Fruit fly (Drosophila melanogaster) whole organism, pupa: ENCODE results near the gene MTF-1.

Experiments
- CG10348 ChIP-seq: fragments of 200-800 bp; sonication (Bioruptor generic); IDR thresholded peaks from 2 replicates; pipeline ENCODE4 v1.3.6; 2022; ENCODE audit warnings: missing biosample characterization, missing genetic modification characterization
- CG14655 ChIP-seq: fragments of 200-800 bp; sonication (Bioruptor generic); optimal IDR thresholded peaks from 3 replicates; lab custom pipeline; 2017; ENCODE audit warnings: mild to moderate bottlenecking, missing biosample characterization, missing genetic modification reagents, missing genetic modification characterization
- CG15710 ChIP-seq: fragments of 200-800 bp; sonication (Bioruptor generic); optimal IDR thresholded peaks from 2 replicates; lab custom pipeline; 2018; ENCODE audit warnings: missing biosample characterization, mild to moderate bottlenecking, missing genetic modification characterization, moderate library complexity
- CG4496 ChIP-seq: fragments of 200-800 bp; sonication (Bioruptor generic); IDR thresholded peaks from 3 replicates; pipeline ENCODE4 v1.3.6; 2022; ENCODE audit warnings: missing biosample characterization, missing genetic modification characterization
- CG8301 ChIP-seq: fragments of 200-800 bp; sonication (Bioruptor generic); optimal IDR thresholded peaks from 2 replicates; lab custom pipeline; 2018; ENCODE audit warnings: missing biosample characterization, mild to moderate bottlenecking, missing genetic modification characterization
- D1 ChIP-seq: fragments of 200-800 bp; sonication (Bioruptor generic); optimal IDR thresholded peaks from 2 replicates; lab custom pipeline; 2018; ENCODE audit warnings: missing biosample characterization, mild to moderate bottlenecking, missing genetic modification characterization, moderate library complexity
- EcR ChIP-seq: fragments of 200-800 bp; sonication (Bioruptor generic); optimal IDR thresholded peaks from 3 replicates; lab custom pipeline; 2019; ENCODE audit warnings: missing biosample characterization, missing genetic modification characterization, mild to moderate bottlenecking, moderate library complexity, missing genetic modification reagents

DNA sequence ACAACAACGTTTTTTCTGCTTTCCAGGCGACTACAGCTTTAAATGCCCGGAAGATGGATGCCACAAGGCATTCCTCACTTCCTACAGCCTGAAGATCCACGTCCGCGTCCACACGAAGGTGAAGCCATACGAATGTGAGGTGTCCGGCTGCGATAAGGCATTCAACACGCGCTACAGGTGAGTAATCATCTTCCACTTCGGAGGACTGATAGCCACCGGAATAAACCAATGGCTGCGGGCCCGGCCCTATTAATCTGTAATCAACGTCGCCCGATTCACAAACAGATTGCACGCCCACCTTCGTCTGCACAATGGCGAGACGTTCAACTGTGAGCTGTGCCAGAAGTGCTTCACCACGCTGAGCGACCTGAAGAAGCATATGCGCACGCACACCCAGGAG, 5.7 kb downstream of the MTF-1 start:
- no peak for TF ChIP-seq D1 (tag; lab: Kevin White, UChicago)
- no peak for TF ChIP-seq CG8301 (tag; lab: Kevin White, UChicago)
- no peak for TF ChIP-seq CG10348 (GFP tag; lab: Robert Waterston, UW)
- TF ChIP-seq CG15710 (tag; lab: Kevin White, UChicago) = no peak
- TF ChIP-seq CG4496 (GFP tag; lab: Robert Waterston, UW) = no peak
- no peak for TF ChIP-seq EcR (GFP tag; lab: Kevin White, UChicago)
- no peak for TF ChIP-seq CG14655
